Worm (Caenorhabditis elegans): ENCODE results near the gene Y43F8C.23.

- TF ChIP-seq scrt-1 (GFP tag; IDR thresholded peaks at IDR 0.05), result no peak
- TF ChIP-seq flt-1 (GFP tag; IDR thresholded peaks at IDR 0.05), result no peak
- no peak for TF ChIP-seq ets-7 (tag; optimal IDR thresholded peaks at IDR 0.05)
- no peak for TF ChIP-seq tra-4 (tag; optimal IDR thresholded peaks at IDR 0.05)
- no peak for TF ChIP-seq hmg-4 (GFP tag; optimal IDR thresholded peaks at IDR 0.05)
- TF ChIP-seq ama-1 (optimal IDR thresholded peaks at IDR 0.05), result no peak
- TF ChIP-seq ceh-36 (tag; optimal IDR thresholded peaks at IDR 0.05), result no peak
- TF ChIP-seq pes-1 (GFP tag; IDR thresholded peaks at IDR 0.05), result no peak
- TF ChIP-seq ceh-13 (GFP tag; optimal IDR thresholded peaks at IDR 0.05), result no peak
Observed at ce11 chrV:19666308-19666707, 45.2 kb downstream of the Y43F8C.23 start.

Data from whole organism, early embryonic.